Worm (Caenorhabditis elegans): Measurements from ENCODE around the gene wht-3.

wht-3 gene

DNA sequence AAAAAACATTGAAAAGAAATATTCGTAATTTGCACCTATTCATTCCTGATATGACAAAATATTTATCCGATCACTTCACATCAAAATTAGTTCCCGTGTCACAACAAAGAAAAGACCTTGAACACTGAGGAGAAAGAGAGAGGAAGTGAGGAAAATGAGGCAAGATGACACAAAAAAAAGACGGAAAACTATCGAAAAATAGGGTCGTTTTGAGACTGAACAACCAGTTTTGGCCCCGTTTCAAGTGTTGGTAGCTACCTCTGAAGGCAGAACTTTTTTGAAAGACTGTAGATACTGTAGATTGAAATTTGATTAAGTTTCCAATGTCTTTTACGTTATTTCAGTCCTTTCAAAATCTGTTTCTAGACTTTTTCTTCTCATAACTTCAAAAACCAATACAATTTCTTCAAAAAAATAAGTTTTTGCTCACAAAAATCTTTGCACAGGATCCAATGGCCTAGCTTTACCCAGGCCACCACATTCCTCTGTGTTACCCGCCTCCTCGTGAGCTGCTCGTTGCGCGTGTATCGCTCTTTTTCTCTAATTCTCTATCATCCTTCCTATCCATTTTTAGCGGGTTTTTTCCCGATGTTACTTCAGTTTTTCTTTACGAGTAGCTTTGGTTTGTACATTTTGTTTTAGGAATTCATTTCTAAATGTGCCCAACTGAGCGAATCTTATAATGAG lies 45.0 kb upstream of the wht-3 start (continued):
- TF ChIP-seq nhr-11 (tag; optimal IDR thresholded peaks at IDR 0.05) (no peak), zip-5 (tag; optimal IDR thresholded peaks at IDR 0.05) (peak; percentile 75), F13H6.1 (tag; optimal IDR thresholded peaks at IDR 0.05) (peak; percentile 41), hlh-8 (tag; optimal IDR thresholded peaks at IDR 0.05) (peak; percentile 33), ama-1 (optimal IDR thresholded peaks at IDR 0.05) (no peak), sox-4 (tag; optimal IDR thresholded peaks at IDR 0.05) (no peak), fkh-6 (tag; optimal IDR thresholded peaks at IDR 0.05) (peak; percentile 74), ceh-30 (tag; optimal IDR thresholded peaks at IDR 0.05) (no peak), tbx-2 (tag; optimal IDR thresholded peaks at IDR 0.05) (peak; percentile 81), ref-2 (tag; optimal IDR thresholded peaks at IDR 0.05) (peak; percentile 51), pros-1 (tag; optimal IDR thresholded peaks at IDR 0.05) (no peak), pqm-1 (tag; optimal IDR thresholded peaks at IDR 0.05) (no peak), lin-11 (tag; optimal IDR thresholded peaks at IDR 0.05) (no peak), hlh-6 (tag; optimal IDR thresholded peaks at IDR 0.05) (no peak), rnt-1 (tag; optimal IDR thresholded peaks at IDR 0.05) (peak; percentile 64), hlh-15 (tag; optimal IDR thresholded peaks at IDR 0.05) (no peak), pat-9 (tag; optimal IDR thresholded peaks at IDR 0.05) (no peak), che-1 (tag; optimal IDR thresholded peaks at IDR 0.05) (no peak), pag-3 (tag; optimal IDR thresholded peaks at IDR 0.05; ENCODE audit: borderline replicate concordance) (no peak), sdc-2 (tag; optimal IDR thresholded peaks at IDR 0.05) (peak; percentile 19), eyg-1 (tag; optimal IDR thresholded peaks at IDR 0.05) (no peak), ceh-9 (tag; optimal IDR thresholded peaks at IDR 0.05) (no peak), mec-3 (tag; optimal IDR thresholded peaks at IDR 0.05; ENCODE audit: borderline replicate concordance) (peak; percentile 78), dmd-4 (tag; optimal IDR thresholded peaks at IDR 0.05; ENCODE audit: borderline replicate concordance) (no peak)

DNA sequence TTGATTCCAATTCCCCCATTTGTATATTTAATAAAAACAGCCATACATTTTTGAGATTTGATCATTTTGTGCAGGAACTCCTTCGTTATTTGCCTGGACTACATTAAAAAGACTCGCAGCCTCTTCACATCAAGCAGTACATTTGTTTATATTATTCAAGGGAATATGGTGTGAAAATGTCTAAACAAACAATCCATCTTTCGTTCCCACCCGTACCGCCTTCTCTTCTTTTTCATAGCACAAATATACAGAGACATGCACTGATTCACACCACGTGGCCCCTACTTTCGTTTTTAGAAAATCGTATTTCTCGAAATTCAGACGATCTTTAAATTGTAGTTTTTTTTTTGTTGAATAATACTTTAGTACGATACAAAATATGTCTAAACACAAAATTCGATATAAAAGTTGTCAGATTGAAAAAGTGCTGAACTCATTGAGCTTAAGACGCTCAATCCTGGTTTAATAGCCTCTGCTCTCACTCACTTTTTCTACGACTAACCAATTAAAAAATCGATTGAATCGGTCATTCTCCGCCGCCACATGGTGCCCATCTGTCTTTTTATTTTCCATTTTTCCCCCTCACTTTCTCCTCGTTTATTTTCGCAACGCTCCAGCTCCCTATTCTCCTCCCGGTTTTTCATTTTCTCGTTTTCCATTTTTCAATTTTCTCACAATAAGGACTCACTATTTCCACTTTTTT lies 44.1 kb upstream of the wht-3 start:
- no peak for TF ChIP-seq T23F11.4 (GFP tag; optimal IDR thresholded peaks at IDR 0.05)
- TF ChIP-seq odd-2 (tag; optimal IDR thresholded peaks at IDR 0.05) = no peak
- TF ChIP-seq hlh-8 (tag; optimal IDR thresholded peaks at IDR 0.05) = peak; percentile 94
- no peak for TF ChIP-seq che-1 (tag; optimal IDR thresholded peaks at IDR 0.05)
- TF ChIP-seq lim-6 (tag; optimal IDR thresholded peaks at IDR 0.05) = no peak
- TF ChIP-seq ceh-9 (tag; optimal IDR thresholded peaks at IDR 0.05) = no peak
- no peak for TF ChIP-seq ahr-1 (tag; optimal IDR thresholded peaks at IDR 0.05)
- no peak for TF ChIP-seq ets-4 (tag; optimal IDR thresholded peaks at IDR 0.05)
- TF ChIP-seq K09A11.1 (tag; optimal IDR thresholded peaks at IDR 0.05; ENCODE audit: insufficient read depth) = no peak
- no peak for TF ChIP-seq zip-5 (tag; optimal IDR thresholded peaks at IDR 0.05)
- peak; percentile 82 for TF ChIP-seq ama-1 (optimal IDR thresholded peaks at IDR 0.05)
- no peak for TF ChIP-seq nhr-232 (tag; optimal IDR thresholded peaks at IDR 0.05)

DNA sequence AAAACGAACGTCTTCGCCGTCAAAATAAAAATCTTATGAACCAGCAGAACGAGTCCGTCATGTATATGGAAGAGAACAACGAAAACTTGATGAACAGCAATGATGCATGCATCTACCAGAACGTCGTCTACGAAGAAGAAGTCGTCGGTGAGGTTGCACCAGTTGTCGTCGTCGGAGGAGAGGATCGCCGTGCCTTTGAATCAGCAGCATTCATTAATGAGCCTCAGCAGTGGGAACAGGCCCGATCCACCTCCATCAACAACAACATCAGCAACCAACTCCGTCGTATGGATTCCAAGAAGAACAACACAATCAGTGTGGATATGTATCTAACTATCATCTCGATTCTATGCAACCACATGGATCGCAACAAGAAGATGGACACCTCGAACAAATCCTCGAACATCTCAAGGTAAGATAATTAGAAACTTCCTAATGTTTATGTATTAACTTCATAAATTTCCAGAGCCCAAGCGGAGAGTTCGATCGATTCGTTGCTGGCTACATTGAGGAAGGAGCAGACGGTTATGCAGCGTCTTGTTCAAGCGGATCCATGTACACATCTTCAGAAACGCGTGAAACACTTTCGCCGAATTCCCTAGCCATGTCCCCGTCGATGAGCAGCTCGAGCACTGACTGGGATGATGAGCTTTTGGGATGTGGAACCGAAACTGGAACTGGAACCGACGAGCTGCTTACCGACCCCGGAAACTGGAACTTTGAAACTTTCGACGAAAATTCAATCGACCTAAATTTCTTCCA lies 43.1 kb upstream of the wht-3 start:
- TF ChIP-seq ceh-34 (tag; optimal IDR thresholded peaks at IDR 0.05) (no peak), hlh-6 (tag; optimal IDR thresholded peaks at IDR 0.05) (no peak), ceh-30 (tag; optimal IDR thresholded peaks at IDR 0.05) (no peak), tbx-7 (tag; optimal IDR thresholded peaks at IDR 0.05) (no peak), fax-1 (tag; optimal IDR thresholded peaks at IDR 0.05) (no peak), che-1 (tag; optimal IDR thresholded peaks at IDR 0.05) (no peak), fkh-6 (tag; optimal IDR thresholded peaks at IDR 0.05) (no peak), lim-6 (tag; optimal IDR thresholded peaks at IDR 0.05) (no peak), syd-9 (tag; optimal IDR thresholded peaks at IDR 0.05) (no peak)
